Fruit fly (Drosophila melanogaster) whole organism, embryonic: Measurements from ENCODE around the gene CG12299.

Source experiments
- CG10267 ChIP-seq: fragments of 200-800 bp; sonication (Bioruptor generic); optimal IDR thresholded peaks from 2 replicates; lab custom pipeline; 2018; ENCODE audit warnings: missing biosample characterization, mild to moderate bottlenecking, missing genetic modification characterization, moderate library complexity
- CG11398 ChIP-seq: fragments of 200-800 bp; sonication (Bioruptor generic); optimal IDR thresholded peaks from 2 replicates; lab custom pipeline; 2016; ENCODE audit warnings: missing biosample characterization, missing genetic modification characterization
- CG11504 ChIP-seq: fragments of 200-800 bp; sonication (Bioruptor generic); optimal IDR thresholded peaks from 3 replicates; lab custom pipeline; 2019; ENCODE audit warnings: missing biosample characterization, mild to moderate bottlenecking, missing genetic modification characterization, moderate library complexity
- CG12071 ChIP-seq: fragments of 200-800 bp; sonication (Bioruptor generic); optimal IDR thresholded peaks from 3 replicates; lab custom pipeline; 2018; ENCODE audit warnings: missing biosample characterization, mild to moderate bottlenecking, missing genetic modification characterization
- CG14050 ChIP-seq: fragments of 200-800 bp; sonication (Bioruptor generic); IDR thresholded peaks from 3 replicates; pipeline ENCODE4 v1.3.6; 2022; ENCODE audit warnings: missing biosample characterization, missing genetic modification characterization
- CG15011 ChIP-seq: fragments of 200-800 bp; sonication (Bioruptor generic); optimal IDR thresholded peaks from 3 replicates; lab custom pipeline; 2018; ENCODE audit warnings: missing biosample characterization, mild to moderate bottlenecking, missing genetic modification characterization
- CG1529 ChIP-seq: fragments of 200-800 bp; sonication (Bioruptor generic); optimal IDR thresholded peaks from 3 replicates; lab custom pipeline; 2018; ENCODE audit warnings: missing biosample characterization, missing genetic modification characterization
- CG17359 ChIP-seq: fragments of 200-800 bp; sonication (Bioruptor generic); optimal IDR thresholded peaks from 3 replicates; lab custom pipeline; 2018; ENCODE audit warnings: missing biosample characterization, mild to moderate bottlenecking, missing genetic modification characterization, moderate library complexity
- CG2202 ChIP-seq: fragments of 200-800 bp; sonication (Bioruptor generic); optimal IDR thresholded peaks from 2 replicates; lab custom pipeline; 2018; ENCODE audit warnings: missing biosample characterization, mild to moderate bottlenecking, missing genetic modification characterization
- CG32767 ChIP-seq: fragments of 200-800 bp; sonication (Bioruptor generic); IDR thresholded peaks from 2 replicates; pipeline ENCODE4 v1.3.6; 2022; ENCODE audit warnings: missing biosample characterization, missing genetic modification characterization
- CG4282 ChIP-seq: fragments of 200-800 bp; sonication (Bioruptor generic); optimal IDR thresholded peaks from 2 replicates; lab custom pipeline; 2016; ENCODE audit warnings: missing biosample characterization, missing genetic modification characterization
- CG6175 ChIP-seq: fragments of 200-800 bp; sonication (Bioruptor generic); IDR thresholded peaks from 3 replicates; pipeline ENCODE4 v1.3.6; 2022; ENCODE audit warnings: missing biosample characterization, missing genetic modification characterization
- CG6683 ChIP-seq: fragments of 200-800 bp; sonication (Bioruptor generic); optimal IDR thresholded peaks from 2 replicates; lab custom pipeline; 2017; ENCODE audit warnings: missing biosample characterization, mild to moderate bottlenecking, missing genetic modification characterization, missing genetic modification reagents
- CG7745 ChIP-seq: fragments of 200-800 bp; sonication (Bioruptor generic); optimal IDR thresholded peaks from 2 replicates; lab custom pipeline; 2018; ENCODE audit warnings: missing biosample characterization, mild to moderate bottlenecking, missing genetic modification characterization, moderate library complexity
- CG8089 ChIP-seq: fragments of 200-800 bp; sonication (Bioruptor generic); optimal IDR thresholded peaks from 3 replicates; lab custom pipeline; 2016; ENCODE audit warnings: missing biosample characterization, missing genetic modification characterization
- CG8924 ChIP-seq: fragments of 200-800 bp; optimal IDR thresholded peaks from 3 replicates; lab custom pipeline; 2019; ENCODE audit warnings: missing biosample characterization, mild to moderate bottlenecking, missing genetic modification characterization, moderate library complexity
- CG9215 ChIP-seq: fragments of 200-800 bp; sonication (Bioruptor generic); IDR thresholded peaks from 2 replicates; pipeline ENCODE4 v1.3.6; 2022; ENCODE audit warnings: missing biosample characterization, missing genetic modification characterization
- CG9437 ChIP-seq: fragments of 200-800 bp; sonication (Bioruptor generic); optimal IDR thresholded peaks from 2 replicates; lab custom pipeline; 2018; ENCODE audit warnings: missing biosample characterization, mild to moderate bottlenecking, missing genetic modification characterization
- Dbx ChIP-seq: fragments of 200-800 bp; sonication (Bioruptor generic); IDR thresholded peaks from 3 replicates; pipeline ENCODE4 v1.3.6; 2022; ENCODE audit warnings: missing biosample characterization, missing genetic modification characterization
- Drgx ChIP-seq: fragments of 200-800 bp; sonication (Bioruptor generic); IDR thresholded peaks from 2 replicates; pipeline ENCODE4 v1.3.6; 2022; ENCODE audit warnings: missing biosample characterization, missing genetic modification characterization
- HHEX ChIP-seq: fragments of 200-800 bp; sonication (Bioruptor generic); optimal IDR thresholded peaks from 3 replicates; lab custom pipeline; 2017; ENCODE audit warnings: missing biosample characterization, mild to moderate bottlenecking, missing genetic modification characterization, missing genetic modification reagents
- Hey ChIP-seq: fragments of 200-800 bp; sonication (Bioruptor generic); optimal IDR thresholded peaks from 3 replicates; lab custom pipeline; 2018; ENCODE audit warnings: missing biosample characterization, mild to moderate bottlenecking, missing genetic modification characterization
- Hr78 ChIP-seq, 2 experiments: fragments of 200-800 bp in 1 of 2; fragments of >200 bp in 1 of 2; sonication (Bioruptor generic) in 1 of 2; optimal IDR thresholded peaks; 2 replicates each; lab custom pipeline; 2017 to 2019; ENCODE audit warnings: missing biosample characterization in 2 of 2, missing genetic modification characterization in 2 of 2, mild to moderate bottlenecking in 1 of 2, moderate library complexity in 1 of 2
- Lhr ChIP-seq: fragments of 200-800 bp; sonication (Bioruptor generic); optimal IDR thresholded peaks from 3 replicates; lab custom pipeline; 2017; ENCODE audit warnings: mild to moderate bottlenecking, missing biosample characterization, missing genetic modification reagents, missing genetic modification characterization
- Mes4 ChIP-seq: fragments of 200-800 bp; sonication (Bioruptor generic); optimal IDR thresholded peaks from 2 replicates; lab custom pipeline; 2016; ENCODE audit warnings: missing biosample characterization, missing genetic modification characterization
- Mrtf ChIP-seq: fragments of 200-800 bp; sonication (Bioruptor generic); IDR thresholded peaks from 3 replicates; pipeline ENCODE4 v1.3.6; 2022; ENCODE audit warnings: missing biosample characterization, missing genetic modification characterization
- Vsx1 ChIP-seq: fragments of 200-800 bp; sonication (Bioruptor generic); optimal IDR thresholded peaks from 2 replicates; lab custom pipeline; 2017; ENCODE audit warnings: missing biosample characterization, mild to moderate bottlenecking, missing genetic modification characterization, missing genetic modification reagents
- ac ChIP-seq: fragments of 200-800 bp; sonication (Bioruptor generic); optimal IDR thresholded peaks from 3 replicates; lab custom pipeline; 2017; ENCODE audit warnings: missing biosample characterization, mild to moderate bottlenecking, missing genetic modification characterization
- cad ChIP-seq: fragments of >200 bp; optimal IDR thresholded peaks from 2 replicates; lab custom pipeline; 2017; ENCODE audit warnings: missing biosample characterization, missing genetic modification characterization
- crp ChIP-seq, 2 experiments: fragments of 200-800 bp; sonication (Bioruptor generic); optimal IDR thresholded peaks; 2 replicates in 1 of 2; 3 replicates in 1 of 2; lab custom pipeline; 2017; ENCODE audit warnings: missing biosample characterization in 2 of 2, missing genetic modification characterization in 2 of 2, mild to moderate bottlenecking in 1 of 2, moderate library complexity in 1 of 2
- cwo ChIP-seq: fragments of 200-800 bp; sonication (Bioruptor generic); optimal IDR thresholded peaks from 3 replicates; lab custom pipeline; 2017; ENCODE audit warnings: missing biosample characterization, missing genetic modification characterization, mild to moderate bottlenecking, moderate library complexity, missing genetic modification reagents
- dysf ChIP-seq: fragments of 200-800 bp; sonication (Bioruptor generic); IDR thresholded peaks from 3 replicates; pipeline ENCODE4 v1.3.6; 2022; ENCODE audit warnings: missing biosample characterization, missing genetic modification characterization
- emc ChIP-seq: fragments of 200-800 bp; sonication (Bioruptor generic); optimal IDR thresholded peaks from 2 replicates; lab custom pipeline; 2016; ENCODE audit warnings: missing biosample characterization, missing genetic modification characterization
- eve ChIP-seq, 2 experiments: fragments of >200 bp; optimal IDR thresholded peaks; 2 replicates each; lab custom pipeline; 2017; ENCODE audit warnings: missing biosample characterization in 2 of 2, missing genetic modification characterization in 2 of 2
- eyg ChIP-seq: fragments of 200-800 bp; sonication (Bioruptor generic); optimal IDR thresholded peaks from 3 replicates; lab custom pipeline; 2016; ENCODE audit warnings: missing biosample characterization, missing genetic modification characterization
- fd64A ChIP-seq: fragments of 200-800 bp; sonication (Bioruptor generic); optimal IDR thresholded peaks from 3 replicates; lab custom pipeline; 2018; ENCODE audit warnings: missing biosample characterization, mild to moderate bottlenecking, missing genetic modification characterization
- fd96Cb ChIP-seq: fragments of 200-800 bp; sonication (Bioruptor generic); optimal IDR thresholded peaks from 2 replicates; lab custom pipeline; 2018; ENCODE audit warnings: missing biosample characterization, mild to moderate bottlenecking, missing genetic modification characterization, moderate library complexity
- klu ChIP-seq: fragments of 200-800 bp; sonication (Bioruptor generic); IDR thresholded peaks from 2 replicates; pipeline ENCODE4 v1.3.6; 2022; ENCODE audit warnings: missing biosample characterization, missing genetic modification characterization
- lbe ChIP-seq: fragments of 200-800 bp; sonication (Bioruptor generic); optimal IDR thresholded peaks from 2 replicates; lab custom pipeline; 2016; ENCODE audit warnings: missing biosample characterization, mild to moderate bottlenecking, missing genetic modification characterization
- lola ChIP-seq, 3 experiments: fragments of >200 bp in 2 of 3; fragments of 200-800 bp in 1 of 3; sonication (Bioruptor generic) in 1 of 3; optimal IDR thresholded peaks; 2 replicates each; lab custom pipeline; 2017 to 2019; ENCODE audit warnings: missing biosample characterization in 3 of 3, missing genetic modification characterization in 3 of 3, mild to moderate bottlenecking in 1 of 3, moderate library complexity in 1 of 3
- lov ChIP-seq, 2 experiments: fragments of 200-800 bp in 1 of 2; fragments of >200 bp in 1 of 2; sonication (Bioruptor generic) in 1 of 2; IDR thresholded peaks in 1 of 2; optimal IDR thresholded peaks in 1 of 2; 2 replicates in 1 of 2; 3 replicates in 1 of 2; pipeline versions ENCODE4 v1.3.6 to Lab custom; 2017 to 2022; ENCODE audit warnings: missing biosample characterization in 1 of 2, missing genetic modification characterization in 1 of 2
- mirr ChIP-seq: fragments of 200-800 bp; sonication (Bioruptor generic); optimal IDR thresholded peaks from 3 replicates; lab custom pipeline; 2018; ENCODE audit warnings: missing biosample characterization, mild to moderate bottlenecking, missing genetic modification characterization
- pfk ChIP-seq: fragments of 200-800 bp; sonication (Bioruptor generic); optimal IDR thresholded peaks from 2 replicates; lab custom pipeline; 2018; ENCODE audit warnings: missing biosample characterization, mild to moderate bottlenecking, missing genetic modification characterization, moderate library complexity
- pnt ChIP-seq: fragments of 200-800 bp; sonication (Bioruptor generic); optimal IDR thresholded peaks from 3 replicates; lab custom pipeline; 2016; ENCODE audit warnings: missing biosample characterization, missing genetic modification characterization
- pzg ChIP-seq: fragments of 200-800 bp; sonication (Bioruptor generic); optimal IDR thresholded peaks from 3 replicates; lab custom pipeline; 2018; ENCODE audit warnings: missing biosample characterization, mild to moderate bottlenecking, missing genetic modification characterization, moderate library complexity
- sens-2 ChIP-seq: fragments of 200-800 bp; sonication (Bioruptor generic); IDR thresholded peaks from 2 replicates; pipeline ENCODE4 v1.3.6; 2022; ENCODE audit warnings: missing biosample characterization, missing genetic modification characterization
- seq ChIP-seq: fragments of 200-800 bp; sonication (Bioruptor generic); IDR thresholded peaks from 2 replicates; pipeline ENCODE4 v1.3.6; 2022; ENCODE audit warnings: missing biosample characterization, missing genetic modification characterization
- unc-4 ChIP-seq: fragments of 200-800 bp; sonication (Bioruptor generic); IDR thresholded peaks from 2 replicates; pipeline ENCODE4 v1.3.6; 2022; ENCODE audit warnings: missing biosample characterization, missing genetic modification characterization; ENCODE audit not compliant: partially characterized antibody
- zfh2 ChIP-seq: fragments of 200-800 bp; sonication (Bioruptor generic); optimal IDR thresholded peaks from 2 replicates; lab custom pipeline; 2016; ENCODE audit warnings: missing biosample characterization, missing genetic modification characterization

Gene CG12299

DNA sequence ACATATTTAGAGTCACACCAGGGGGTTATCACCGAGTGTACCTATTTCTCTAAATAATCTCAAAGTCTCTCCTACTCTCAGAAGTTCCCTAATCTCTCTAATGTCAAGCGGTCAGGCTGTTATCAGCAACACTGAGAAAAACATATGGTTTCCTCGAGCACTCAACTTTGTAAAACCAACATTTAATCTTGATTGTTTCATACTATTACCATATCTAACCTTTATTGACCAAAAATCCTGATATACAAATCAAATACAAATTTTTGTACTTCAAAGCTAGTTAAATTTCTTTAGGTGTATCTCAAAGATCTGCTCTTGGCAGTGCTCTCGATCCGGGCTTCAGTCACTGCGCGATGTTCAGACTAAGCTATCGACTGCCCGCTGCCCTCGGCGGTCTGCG is 33.9 kb upstream of the CG12299 start, which contains the start of gene CG6415 (continued):
- TF ChIP-seq CG6683 (GFP tag; lab: Kevin White, UChicago) = no peak
- TF ChIP-seq dysf (GFP tag; lab: Robert Waterston, UW) = peak; percentile 80
- peak; percentile 57; the same call in 2 of the 3 replicates for TF ChIP-seq Mrtf (GFP tag; lab: Robert Waterston, UW)
- peak; percentile 32; the same call in 1 of the 3 replicates for TF ChIP-seq CG14050
- TF ChIP-seq HHEX (GFP tag; lab: Kevin White, UChicago) = peak; percentile 70
- TF ChIP-seq CG9215 (GFP tag; lab: Robert Waterston, UW) = peak; percentile 67
- TF ChIP-seq Vsx1 = peak; percentile 10
- TF ChIP-seq pnt (GFP tag; lab: Kevin White, UChicago) = peak; percentile 32
- TF ChIP-seq seq (GFP tag; lab: Robert Waterston, UW) = peak; percentile 73
- TF ChIP-seq unc-4 = no peak
- no peak for TF ChIP-seq Hey (tag; lab: Kevin White, UChicago)
- peak in 1 of 2 experiments; percentile 10 for TF ChIP-seq crp (GFP tag; optimal IDR thresholded peaks at IDR 0.05; lab: Kevin White, UChicago)
- peak; percentile 34 for TF ChIP-seq fd64A (GFP tag; lab: Kevin White, UChicago)
- peak; percentile 75 for TF ChIP-seq fd96Cb (tag; lab: Kevin White, UChicago)
- TF ChIP-seq CG11398 (GFP tag; lab: Kevin White, UChicago) = peak; percentile 42
- TF ChIP-seq lbe (GFP tag; lab: Kevin White, UChicago) = peak; percentile 47
- peak; percentile 65 for TF ChIP-seq CG10267 (tag; lab: Kevin White, UChicago)
- no peak for TF ChIP-seq CG6175 (GFP tag; lab: Robert Waterston, UW)
- peak; percentile 56 for TF ChIP-seq zfh2 (GFP tag; lab: Kevin White, UChicago)
- TF ChIP-seq cwo = peak; percentile 63
- TF ChIP-seq CG7745 (tag; lab: Kevin White, UChicago) = no peak
- TF ChIP-seq pfk (GFP tag; lab: Kevin White, UChicago) = no peak
- TF ChIP-seq klu (GFP tag; lab: Robert Waterston, UW) = no peak; the same call in 1 of the 2 replicates
- TF ChIP-seq CG9437 = peak; percentile 29
- peak; percentile 46 for TF ChIP-seq CG15011 (GFP tag; lab: Kevin White, UChicago)
- TF ChIP-seq Dbx = no peak
- TF ChIP-seq Drgx (GFP tag; lab: Robert Waterston, UW) = peak; percentile 68
- peak; percentile 32 for TF ChIP-seq eyg (GFP tag; lab: Kevin White, UChicago)
- TF ChIP-seq CG2202 (tag; lab: Kevin White, UChicago) = peak; percentile 36
- peak; percentile 44 for TF ChIP-seq CG8089 (GFP tag; lab: Kevin White, UChicago)
- peak in 1 of 3 experiments; percentile 70 for TF ChIP-seq lola (GFP tag; optimal IDR thresholded peaks at IDR 0.05; lab: Kevin White, UChicago)
- TF ChIP-seq eve (GFP tag; optimal IDR thresholded peaks at IDR 0.05; lab: Kevin White, UChicago) = no peak
- TF ChIP-seq Lhr (GFP tag; lab: Kevin White, UChicago) = peak; percentile 1
- TF ChIP-seq cad (GFP tag; lab: Kevin White, UChicago) = no peak
- peak; percentile 72 for TF ChIP-seq CG11504
- peak; percentile 65 for TF ChIP-seq CG12071 (GFP tag; lab: Kevin White, UChicago)
- TF ChIP-seq sens-2 (GFP tag; lab: Robert Waterston, UW) = 0 out of 2 replicates have a peak, but pooled peaks have one; percentile 50
- TF ChIP-seq CG4282 (GFP tag; lab: Kevin White, UChicago) = no peak
- peak; percentile 76 for TF ChIP-seq CG8924
- TF ChIP-seq CG1529 (GFP tag; lab: Kevin White, UChicago) = peak; percentile 59
- TF ChIP-seq lov (optimal IDR thresholded peaks at IDR 0.05; lab: Kevin White, UChicago) = no peak
- TF ChIP-seq lov (GFP tag; IDR thresholded peaks at IDR 0.05; lab: Robert Waterston, UW) = no peak
- TF ChIP-seq ac (GFP tag; lab: Kevin White, UChicago) = no peak
- no peak for TF ChIP-seq emc (GFP tag; lab: Kevin White, UChicago)
- peak; percentile 21; the same call in 1 of the 2 replicates for TF ChIP-seq CG32767
- TF ChIP-seq mirr (GFP tag; lab: Kevin White, UChicago) = peak; percentile 12
- TF ChIP-seq pzg (GFP tag; lab: Kevin White, UChicago) = no peak
- peak; percentile 77 for TF ChIP-seq CG17359
- TF ChIP-seq Hr78 (GFP tag; optimal IDR thresholded peaks at IDR 0.05; lab: Kevin White, UChicago) = peak in 1 of 2 experiments; percentile 62
- TF ChIP-seq Mes4 (GFP tag; lab: Kevin White, UChicago) = peak; percentile 54
